Worm (Caenorhabditis elegans): ENCODE data around the gene msp-49.

The msp-49 gene

DNA sequence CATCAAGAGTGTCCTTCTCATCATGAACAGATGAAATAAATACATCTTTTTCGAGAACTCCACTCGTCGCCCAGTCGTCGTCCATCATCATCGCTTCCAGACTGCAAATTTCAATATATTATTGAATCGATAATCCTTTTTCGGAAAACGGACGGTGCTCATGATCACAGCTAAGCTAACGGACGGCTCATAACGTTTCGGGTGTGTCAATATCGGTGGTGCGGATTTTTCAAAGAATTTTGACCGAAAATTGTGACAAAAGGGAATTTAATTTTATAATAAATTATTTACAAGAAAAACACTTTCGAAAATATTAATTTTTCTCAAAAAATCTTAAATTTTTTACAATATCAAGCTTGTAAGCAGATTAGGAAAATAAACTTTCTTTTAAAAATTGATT lies 6.7 kb upstream of the msp-49 start, which contains the start of gene crh-2:
TSS of gene crh-2 (minus strand) at position 101 of the 400 bp plus-strand sequence.
- TF ChIP-seq ceh-62 (tag; optimal IDR thresholded peaks at IDR 0.05): no peak
- TF ChIP-seq hif-1 (tag; optimal IDR thresholded peaks at IDR 0.05): no peak
- no peak for TF ChIP-seq zfp-3 (GFP tag; conservative IDR thresholded peaks at IDR 0.05)
- TF ChIP-seq Y105C5A.15 (GFP tag; IDR thresholded peaks at IDR 0.05): no peak
- no peak for TF ChIP-seq zfp-2 (tag; optimal IDR thresholded peaks at IDR 0.05)
- TF ChIP-seq F26F4.8 (GFP tag; conservative IDR thresholded peaks at IDR 0.05): no peak
- TF ChIP-seq mxl-3 (GFP tag; optimal IDR thresholded peaks at IDR 0.05): no peak
- TF ChIP-seq lin-1 (GFP tag; IDR thresholded peaks at IDR 0.05): no peak
- TF ChIP-seq aha-1 (tag): no peak
- TF ChIP-seq daf-19 (GFP tag; conservative IDR thresholded peaks at IDR 0.05): no peak
- TF ChIP-seq nhr-10 (tag; optimal IDR thresholded peaks at IDR 0.05): no peak
- no peak for TF ChIP-seq fos-1 (tag; optimal IDR thresholded peaks at IDR 0.05)
- TF ChIP-seq nhr-41 (GFP tag; IDR thresholded peaks at IDR 0.05): no peak

ce11 chrII:5187934-5188333 lies 6.2 kb upstream of the msp-49 start:
- TF ChIP-seq lin-38 (GFP tag; IDR thresholded peaks at IDR 0.05) (peak; percentile 81), nhr-77 (tag; optimal IDR thresholded peaks at IDR 0.05) (no peak), aha-1 (tag) (peak; percentile 37)

ce11 chrII:5191766-5192165 lies 2.4 kb upstream of the msp-49 start:
- peak; percentile 18 for TF ChIP-seq jun-1 (tag; optimal IDR thresholded peaks at IDR 0.05)
- no peak for TF ChIP-seq nhr-6 (tag; optimal IDR thresholded peaks at IDR 0.05)
- TF ChIP-seq lim-7 (GFP tag; IDR thresholded peaks at IDR 0.05): no peak
- no peak for TF ChIP-seq mes-2 (tag; optimal IDR thresholded peaks at IDR 0.05; ENCODE audit: poor library complexity, severe bottlenecking)
- no peak for TF ChIP-seq sdz-12 (GFP tag; optimal IDR thresholded peaks at IDR 0.05)
- TF ChIP-seq dve-1 (tag; optimal IDR thresholded peaks at IDR 0.05; ENCODE audit: insufficient read depth): peak; percentile 74
- TF ChIP-seq cey-2 (tag; optimal IDR thresholded peaks at IDR 0.05; ENCODE audit: borderline replicate concordance, insufficient read depth): no peak
- no peak for TF ChIP-seq T20F7.1 (GFP tag; optimal IDR thresholded peaks at IDR 0.05)
- TF ChIP-seq dmd-6 (GFP tag; IDR thresholded peaks at IDR 0.05): peak; percentile 65
- peak; percentile 47; the same call in 1 of the 2 replicates for TF ChIP-seq php-3 (GFP tag; IDR thresholded peaks at IDR 0.05)
- no peak for TF ChIP-seq Y105C5A.15 (GFP tag; IDR thresholded peaks at IDR 0.05)
- no peak for TF ChIP-seq R02D3.7 (tag; optimal IDR thresholded peaks at IDR 0.05)
- no peak for TF ChIP-seq saeg-2 (GFP tag; IDR thresholded peaks at IDR 0.05)
- no peak for TF ChIP-seq zfp-3 (GFP tag; conservative IDR thresholded peaks at IDR 0.05)
- TF ChIP-seq mdt-29 (GFP tag; IDR thresholded peaks at IDR 0.05): no peak
- TF ChIP-seq Y5F2A.4 (GFP tag; optimal IDR thresholded peaks at IDR 0.05): no peak
- TF ChIP-seq mxl-2 (GFP tag; conservative IDR thresholded peaks at IDR 0.05): no peak
- peak; percentile 67 for TF ChIP-seq hlh-11 (tag; optimal IDR thresholded peaks at IDR 0.05)
- TF ChIP-seq daf-16 (GFP tag; optimal IDR thresholded peaks at IDR 0.05): no peak
- peak; percentile 69 for TF ChIP-seq daf-16 (tag; optimal IDR thresholded peaks at IDR 0.05)
- TF ChIP-seq nhr-42 (GFP tag; IDR thresholded peaks at IDR 0.05): no peak
- no peak for TF ChIP-seq lin-15B (tag; optimal IDR thresholded peaks at IDR 0.05)
- peak; percentile 98 for TF ChIP-seq pqm-1 (tag; optimal IDR thresholded peaks at IDR 0.05)
- TF ChIP-seq lin-13 (GFP tag; optimal IDR thresholded peaks at IDR 0.05): no peak
- no peak for TF ChIP-seq nhr-25 (tag; optimal IDR thresholded peaks at IDR 0.05; ENCODE audit: borderline replicate concordance, insufficient read depth)
- no peak for TF ChIP-seq unc-130 (GFP tag; optimal IDR thresholded peaks at IDR 0.05)
- no peak for TF ChIP-seq madf-5 (GFP tag; IDR thresholded peaks at IDR 0.05)
- no peak for TF ChIP-seq nhr-237 (tag; optimal IDR thresholded peaks at IDR 0.05)
- no peak for TF ChIP-seq ama-1 (optimal IDR thresholded peaks at IDR 0.05)
- peak; percentile 40 for TF ChIP-seq aha-1 (tag)
- TF ChIP-seq egl-27 (tag; optimal IDR thresholded peaks at IDR 0.05): no peak
- peak; percentile 81 for TF ChIP-seq nhr-28 (tag; optimal IDR thresholded peaks at IDR 0.05)
- TF ChIP-seq nhr-77 (tag; optimal IDR thresholded peaks at IDR 0.05): peak; percentile 60
- no peak for TF ChIP-seq hmg-1.1 (GFP tag; IDR thresholded peaks at IDR 0.05)
